Worm (Caenorhabditis elegans) whole organism, L1 larva: ENCODE measurements around the gene F47B8.2.

Source experiments
- aha-1 ChIP-seq: fragments of 150-350 bp; optimal IDR thresholded peaks from 2 replicates; lab custom pipeline; 2014; ENCODE audit warnings: missing biosample characterization, missing genetic modification characterization
- alr-1 ChIP-seq: fragments of 200-800 bp; sonication (Bioruptor generic); optimal IDR thresholded peaks from 2 replicates; lab custom pipeline; 2018; ENCODE audit warnings: borderline replicate concordance, mild to moderate bottlenecking, missing genetic modification characterization, missing compliant biosample characterization
- fkh-10 ChIP-seq: sonication (generic microtip); optimal IDR thresholded peaks from 2 replicates; lab custom pipeline; 2017; ENCODE audit warnings: missing biosample characterization, missing genetic modification reagents, missing genetic modification characterization
- lin-14 ChIP-seq: fragments of 200-800 bp; sonication (Bioruptor generic); optimal IDR thresholded peaks from 2 replicates; lab custom pipeline; 2018; ENCODE audit warnings: mild to moderate bottlenecking, missing genetic modification characterization, moderate library complexity, missing compliant biosample characterization
- nhr-28 ChIP-seq: fragments of 150-350 bp; optimal IDR thresholded peaks from 2 replicates; lab custom pipeline; 2014; ENCODE audit warnings: missing biosample characterization, missing genetic modification characterization
- pax-3 ChIP-seq: fragments of 200-800 bp; sonication (Bioruptor generic); optimal IDR thresholded peaks from 2 replicates; lab custom pipeline; 2018; ENCODE audit warnings: mild to moderate bottlenecking, missing genetic modification characterization, moderate library complexity, missing compliant biosample characterization
- pqm-1 ChIP-seq: sonication (generic microtip); optimal IDR thresholded peaks from 3 replicates; lab custom pipeline; 2017; ENCODE audit warnings: missing biosample characterization, missing genetic modification characterization
- rnt-1 ChIP-seq: sonication (generic microtip); optimal IDR thresholded peaks from 2 replicates; lab custom pipeline; 2016; ENCODE audit warnings: mild to moderate bottlenecking, missing genetic modification characterization, moderate library complexity, missing compliant biosample characterization
- tbx-2 ChIP-seq: sonication (generic microtip); optimal IDR thresholded peaks from 2 replicates; lab custom pipeline; 2016; ENCODE audit warnings: missing genetic modification characterization, missing compliant biosample characterization

ce11 chrV:14282222-14282709, 34.2 kb downstream of the F47B8.2 start, which contains the start of the genes srt-74 and F40G12.9:
- TF ChIP-seq rnt-1 (tag; lab: Kevin White, UChicago) (no peak), alr-1 (tag; lab: Kevin White, UChicago) (no peak), lin-14 (GFP tag; lab: Kevin White, UChicago) (no peak), nhr-28 (tag; lab: Kevin White, UChicago) (no peak), pqm-1 (tag; lab: Kevin White, UChicago) (no peak), tbx-2 (no peak), pax-3 (no peak), fkh-10 (GFP tag; lab: Kevin White, UChicago) (no peak), aha-1 (tag; lab: Kevin White, UChicago) (no peak)
